Fruit fly (Drosophila melanogaster) whole organism, prepupa: ENCODE results near the gene CG15544.

Experiments used
- Blimp-1 ChIP-seq: fragments of 200-800 bp; sonication (Bioruptor generic); optimal IDR thresholded peaks from 3 replicates; lab custom pipeline; 2017; ENCODE audit warnings: missing biosample characterization, missing genetic modification characterization, mild to moderate bottlenecking, moderate library complexity, missing genetic modification reagents
- CG10631 ChIP-seq: fragments of 200-800 bp; sonication (Bioruptor generic); optimal IDR thresholded peaks from 2 replicates; lab custom pipeline; 2016; ENCODE audit warnings: missing biosample characterization, missing genetic modification characterization
- CG10669 ChIP-seq: fragments of 200-800 bp; sonication (Bioruptor generic); optimal IDR thresholded peaks from 3 replicates; lab custom pipeline; 2018; ENCODE audit warnings: missing biosample characterization, mild to moderate bottlenecking, missing genetic modification characterization, moderate library complexity
- CG11762 ChIP-seq: fragments of 200-800 bp; sonication (Bioruptor generic); optimal IDR thresholded peaks from 3 replicates; lab custom pipeline; 2016; ENCODE audit warnings: missing biosample characterization, missing genetic modification characterization; ENCODE audit not compliant: insufficient read depth
- CG11902 ChIP-seq: fragments of 200-800 bp; sonication (Bioruptor generic); optimal IDR thresholded peaks from 3 replicates; lab custom pipeline; 2016; ENCODE audit warnings: missing biosample characterization, missing genetic modification characterization
- CG15336 ChIP-seq: fragments of 200-800 bp; sonication (Bioruptor generic); IDR thresholded peaks from 2 replicates; pipeline ENCODE4 v1.3.6; 2022; ENCODE audit warnings: missing biosample characterization, missing genetic modification characterization
- CG16779 ChIP-seq: fragments of 200-800 bp; sonication (Bioruptor generic); optimal IDR thresholded peaks from 3 replicates; lab custom pipeline; 2017; ENCODE audit warnings: missing biosample characterization, mild to moderate bottlenecking, missing genetic modification characterization
- CG32006 ChIP-seq: fragments of 200-800 bp; sonication (Bioruptor generic); optimal IDR thresholded peaks from 3 replicates; lab custom pipeline; 2017; ENCODE audit warnings: missing biosample characterization, mild to moderate bottlenecking, missing genetic modification characterization
- CG4318 ChIP-seq: fragments of 200-800 bp; sonication (Bioruptor generic); optimal IDR thresholded peaks from 3 replicates; lab custom pipeline; 2017; ENCODE audit warnings: missing biosample characterization, mild to moderate bottlenecking, missing genetic modification characterization
- CG6163 ChIP-seq: fragments of 200-800 bp; sonication (Bioruptor generic); IDR thresholded peaks from 3 replicates; pipeline ENCODE4 v1.3.6; 2022; ENCODE audit warnings: missing biosample characterization, missing genetic modification characterization
- CG6792 ChIP-seq: fragments of 200-800 bp; sonication (Bioruptor generic); optimal IDR thresholded peaks from 3 replicates; lab custom pipeline; 2016; ENCODE audit warnings: missing biosample characterization, missing genetic modification characterization
- CG6808 ChIP-seq: fragments of 200-800 bp; sonication (Bioruptor generic); optimal IDR thresholded peaks from 3 replicates; lab custom pipeline; 2017; ENCODE audit warnings: missing biosample characterization, missing genetic modification characterization, mild to moderate bottlenecking, moderate library complexity, missing genetic modification reagents
- CG7368 ChIP-seq: fragments of 200-800 bp; sonication (Bioruptor generic); optimal IDR thresholded peaks from 3 replicates; lab custom pipeline; 2016; ENCODE audit warnings: missing biosample characterization, missing genetic modification characterization
- CG9139 ChIP-seq: fragments of 200-800 bp; sonication (Bioruptor generic); optimal IDR thresholded peaks from 3 replicates; lab custom pipeline; 2017; ENCODE audit warnings: missing biosample characterization, mild to moderate bottlenecking, missing genetic modification characterization
- Eip78C ChIP-seq: fragments of 200-800 bp; sonication (Bioruptor generic); peaks from one replicate; lab custom pipeline; 2016; ENCODE audit warnings: missing biosample characterization, missing genetic modification characterization
- Ets96B ChIP-seq: fragments of 200-800 bp; optimal IDR thresholded peaks from 2 replicates; lab custom pipeline; 2019; ENCODE audit warnings: missing biosample characterization, mild to moderate bottlenecking, missing genetic modification characterization, moderate library complexity
- Hr39 ChIP-seq: fragments of 200-800 bp; sonication (Bioruptor generic); optimal IDR thresholded peaks from 2 replicates; lab custom pipeline; 2016; ENCODE audit warnings: missing biosample characterization, missing genetic modification characterization
- Lpt ChIP-seq: fragments of 200-800 bp; sonication (Bioruptor generic); optimal IDR thresholded peaks from 3 replicates; lab custom pipeline; 2016; ENCODE audit warnings: missing biosample characterization, missing genetic modification characterization
- Met ChIP-seq: fragments of 200-800 bp; sonication (Bioruptor generic); optimal IDR thresholded peaks from 3 replicates; lab custom pipeline; 2016; ENCODE audit warnings: missing biosample characterization, missing genetic modification characterization
- Sox102F ChIP-seq: fragments of 200-800 bp; sonication (Bioruptor generic); optimal IDR thresholded peaks from 2 replicates; lab custom pipeline; 2016; ENCODE audit warnings: missing biosample characterization, mild to moderate bottlenecking, missing genetic modification characterization
- Sox14 ChIP-seq: fragments of 200-800 bp; sonication (Bioruptor generic); optimal IDR thresholded peaks from 3 replicates; lab custom pipeline; 2016; ENCODE audit warnings: missing biosample characterization, missing genetic modification characterization
- Sox15 ChIP-seq: fragments of 200-800 bp; sonication (Bioruptor generic); optimal IDR thresholded peaks from 3 replicates; lab custom pipeline; 2016; ENCODE audit warnings: missing biosample characterization, missing genetic modification characterization
- cyc ChIP-seq: fragments of 200-800 bp; sonication (Bioruptor generic); optimal IDR thresholded peaks from 3 replicates; lab custom pipeline; 2016; ENCODE audit warnings: missing biosample characterization, missing genetic modification characterization
- dsx ChIP-seq: fragments of 200-800 bp; optimal IDR thresholded peaks from 3 replicates; lab custom pipeline; 2019; ENCODE audit warnings: missing biosample characterization, mild to moderate bottlenecking, missing genetic modification characterization, moderate library complexity; ENCODE audit not compliant: poor library complexity, severe bottlenecking
- esn ChIP-seq: fragments of 200-800 bp; sonication (Bioruptor generic); optimal IDR thresholded peaks from 2 replicates; lab custom pipeline; 2016; ENCODE audit warnings: missing biosample characterization, mild to moderate bottlenecking, missing genetic modification characterization, moderate library complexity
- fkh ChIP-seq: fragments of 200-800 bp; sonication (Bioruptor generic); optimal IDR thresholded peaks from 3 replicates; lab custom pipeline; 2017; ENCODE audit warnings: missing biosample characterization, mild to moderate bottlenecking, missing genetic modification characterization, moderate library complexity
- lz ChIP-seq: fragments of 200-800 bp; sonication (Bioruptor generic); optimal IDR thresholded peaks from 3 replicates; lab custom pipeline; 2016; ENCODE audit warnings: missing biosample characterization, missing genetic modification characterization
- pdm3 ChIP-seq: fragments of 200-800 bp; sonication (Bioruptor generic); optimal IDR thresholded peaks from 3 replicates; lab custom pipeline; 2016; ENCODE audit warnings: missing biosample characterization, missing genetic modification characterization
- spab ChIP-seq: fragments of 200-800 bp; sonication (Bioruptor generic); optimal IDR thresholded peaks from 2 replicates; lab custom pipeline; 2017; ENCODE audit warnings: missing biosample characterization, mild to moderate bottlenecking, missing genetic modification characterization, missing genetic modification reagents
- ss ChIP-seq, 2 experiments: fragments of 200-800 bp; sonication (Bioruptor generic); optimal IDR thresholded peaks; 2 replicates in 1 of 2; 3 replicates in 1 of 2; lab custom pipeline; 2017 to 2018; ENCODE audit warnings: mild to moderate bottlenecking in 2 of 2, missing biosample characterization in 2 of 2, missing genetic modification characterization in 2 of 2, moderate library complexity in 1 of 2

Gene CG15544

DNA sequence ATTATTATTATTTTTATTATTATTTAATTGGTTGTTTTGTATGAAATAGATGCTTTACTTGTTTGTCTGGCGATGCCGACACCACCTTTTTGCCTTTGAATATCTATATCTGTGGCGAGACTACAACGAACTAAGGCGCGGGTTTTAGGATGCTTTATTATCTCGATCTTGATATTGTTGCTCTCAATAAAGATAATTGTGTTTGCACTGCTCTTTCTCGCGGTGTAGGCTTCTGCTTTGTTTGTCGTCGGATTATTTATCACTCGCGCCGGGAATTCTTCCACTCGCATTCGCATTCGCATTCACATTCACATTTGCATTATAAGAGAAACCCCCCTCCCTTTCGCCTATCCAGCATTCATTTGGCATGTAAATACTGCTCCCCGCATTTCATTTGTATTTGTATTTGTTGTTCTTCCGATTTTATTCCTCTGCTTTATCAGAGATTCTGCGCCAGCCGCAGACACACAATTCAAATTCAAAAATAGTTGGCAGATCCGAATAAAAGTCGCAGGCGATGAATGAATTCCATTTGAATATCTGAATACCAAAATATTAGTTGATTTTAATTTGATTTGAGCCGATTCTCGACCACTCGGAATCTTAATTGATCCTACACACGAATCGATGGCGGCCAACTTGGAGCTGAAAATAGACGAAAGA lies 27.2 kb upstream of the CG15544 start (continued):
- TF ChIP-seq CG10631 (peak; percentile 58), fkh (GFP tag; lab: Kevin White, UChicago) (peak; percentile 73), CG10669 (peak; percentile 46), CG11902 (GFP tag; lab: Kevin White, UChicago) (no peak), Sox14 (peak; percentile 70), CG7368 (GFP tag; lab: Kevin White, UChicago) (peak; percentile 21), spab (peak; percentile 23), cyc (peak; percentile 36), pdm3 (GFP tag; lab: Kevin White, UChicago) (peak; percentile 9)

DNA sequence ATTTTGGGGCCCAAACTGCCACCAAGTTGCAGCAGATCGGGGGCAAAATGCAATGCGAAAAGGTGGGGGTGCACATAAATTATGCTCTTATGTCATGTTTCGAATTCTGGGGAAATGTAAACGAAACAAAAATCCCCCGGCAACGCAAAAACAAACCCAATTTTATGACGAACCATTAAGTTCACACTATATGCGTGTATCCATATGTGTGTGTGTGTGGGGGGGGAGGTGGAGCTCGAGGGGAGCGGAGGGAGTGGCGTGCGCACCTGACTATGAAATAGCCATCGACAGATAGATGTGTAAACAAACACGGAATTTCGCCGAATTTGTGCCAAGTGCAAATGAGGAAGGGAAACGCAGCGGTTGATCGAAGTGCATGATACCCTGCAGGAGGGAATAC lies 26.2 kb upstream of the CG15544 start:
- no peak for TF ChIP-seq Sox102F (GFP tag; lab: Kevin White, UChicago)
- no peak for TF ChIP-seq ss (GFP tag; optimal IDR thresholded peaks at IDR 0.05; lab: Kevin White, UChicago)
- no peak for TF ChIP-seq CG7368 (GFP tag; lab: Kevin White, UChicago)
- TF ChIP-seq CG6808 (GFP tag; lab: Kevin White, UChicago) = no peak
- no peak for TF ChIP-seq Lpt
- no peak for TF ChIP-seq CG4318
- no peak for TF ChIP-seq CG6792 (GFP tag; lab: Kevin White, UChicago)
- TF ChIP-seq CG11762 (GFP tag; lab: Kevin White, UChicago) = no peak
- no peak for TF ChIP-seq CG15336 (GFP tag; lab: Robert Waterston, UW)
- TF ChIP-seq CG11902 (GFP tag; lab: Kevin White, UChicago) = no peak
- no peak for TF ChIP-seq Ets96B (tag; lab: Kevin White, UChicago)
- no peak for TF ChIP-seq fkh (GFP tag; lab: Kevin White, UChicago)
- no peak for TF ChIP-seq pdm3 (GFP tag; lab: Kevin White, UChicago)
- TF ChIP-seq Met (GFP tag; lab: Kevin White, UChicago) = no peak
- TF ChIP-seq Sox15 = no peak
- TF ChIP-seq CG16779 (tag; lab: Kevin White, UChicago) = no peak
- TF ChIP-seq CG9139 (GFP tag; lab: Kevin White, UChicago) = no peak
- no peak for TF ChIP-seq Blimp-1 (GFP tag; lab: Kevin White, UChicago)
- TF ChIP-seq CG32006 = no peak
- TF ChIP-seq, all 60 proteins: peak for 0

DNA sequence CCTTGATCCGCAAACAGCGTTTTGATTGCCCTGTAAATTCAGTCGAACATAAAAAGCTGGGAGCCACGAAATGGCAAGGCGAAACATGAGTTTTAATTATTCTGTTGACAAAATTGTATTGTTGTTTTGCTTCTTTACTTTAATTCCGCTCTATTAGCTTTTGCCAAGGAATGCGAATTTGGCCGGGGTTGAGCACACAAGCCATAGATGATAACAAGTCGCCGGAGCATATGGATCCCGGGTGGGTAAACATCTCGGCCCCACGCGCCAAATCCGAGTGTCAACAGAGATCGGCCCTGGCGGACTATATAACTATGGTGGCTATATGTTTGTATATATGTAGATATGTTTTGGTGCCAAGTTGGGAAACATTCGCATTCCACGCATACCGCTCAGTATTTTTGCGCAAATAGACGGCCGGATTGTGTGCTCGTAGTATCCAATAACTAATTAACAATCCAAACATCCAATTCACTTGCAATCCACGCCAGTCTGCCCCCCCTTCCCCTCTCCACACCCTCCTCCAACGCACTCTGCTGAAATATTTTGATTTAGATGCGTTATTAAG lies 25.4 kb upstream of the CG15544 start:
- peak; percentile 91 for TF ChIP-seq fkh (GFP tag; lab: Kevin White, UChicago)
- no peak for TF ChIP-seq Sox15
- peak; percentile 17 for TF ChIP-seq esn (GFP tag; lab: Kevin White, UChicago)
- TF ChIP-seq CG4318 = no peak
- TF ChIP-seq Eip78C (GFP tag; lab: Kevin White, UChicago) = no peak
- TF ChIP-seq lz = no peak
- TF ChIP-seq, all 60 proteins: peak for 2

DNA sequence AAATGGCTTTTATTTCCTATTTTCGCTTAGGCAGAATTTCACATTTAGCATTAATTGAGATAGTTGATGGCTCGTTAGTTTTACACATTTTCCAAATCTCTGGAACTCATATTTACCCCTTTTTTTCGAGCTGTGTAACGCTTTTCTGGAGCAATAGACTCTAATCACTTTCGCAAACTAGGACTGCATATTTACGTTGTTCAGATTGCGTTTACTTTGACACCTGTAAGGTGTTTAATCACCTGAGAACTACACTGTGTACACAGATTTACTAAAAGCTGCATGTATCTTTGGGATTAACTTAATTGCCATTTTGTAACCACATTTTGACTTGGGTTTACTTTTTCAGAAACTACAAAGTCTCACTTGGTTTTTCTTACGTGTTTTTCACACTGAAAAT lies 24.8 kb upstream of the CG15544 start:
- no peak for TF ChIP-seq lz

DNA sequence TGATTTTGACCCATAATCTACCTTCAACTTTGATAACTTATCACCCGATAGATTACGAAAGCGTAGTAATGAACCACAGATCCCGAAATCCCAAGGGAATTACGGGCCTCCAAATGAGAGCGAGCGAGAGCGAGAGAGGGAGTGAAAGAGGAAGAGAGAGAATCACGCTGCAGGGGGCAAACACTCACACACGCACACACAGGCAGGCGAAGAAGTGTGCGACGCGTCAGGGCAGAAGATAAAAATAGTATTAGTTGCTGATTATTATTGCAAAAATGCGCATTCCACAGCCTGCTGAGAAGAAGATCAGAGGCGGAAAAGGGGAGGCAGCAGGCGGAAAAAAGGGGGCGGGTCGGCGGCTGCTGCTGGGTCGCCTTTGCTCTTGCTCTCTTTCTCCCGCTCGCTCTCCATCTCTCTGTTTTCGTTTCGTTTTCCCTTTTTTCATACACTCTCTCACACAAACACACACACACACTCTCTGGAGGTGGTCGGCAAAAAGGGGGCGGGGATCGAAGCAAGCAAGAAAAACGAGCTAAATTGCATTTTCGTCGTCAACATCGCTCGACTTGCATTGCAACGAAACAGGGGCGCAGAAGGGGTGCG lies 24.3 kb upstream of the CG15544 start:
- TF ChIP-seq CG15336 (GFP tag; lab: Robert Waterston, UW) = no peak
- TF ChIP-seq CG32006 = no peak
- TF ChIP-seq dsx (GFP tag; lab: Kevin White, UChicago) = no peak
- no peak for TF ChIP-seq lz
- TF ChIP-seq ss (GFP tag; optimal IDR thresholded peaks at IDR 0.05; lab: Kevin White, UChicago) = no peak
- TF ChIP-seq CG6163 = 0 out of 3 replicates have a peak, but pooled peaks have one; percentile 22
- no peak for TF ChIP-seq Hr39 (GFP tag; lab: Kevin White, UChicago)
- TF ChIP-seq, all 60 proteins: peak for 1
